Fruit fly (Drosophila melanogaster): ENCODE results near the gene CG12170.

CG12170 gene

dm6 chr3R:5632182-5632581, 4.9 kb upstream of the CG12170 start, which contains the start of gene CG31549:
Gene CG31549 (plus strand): TSS chr3R:5632192.
- TF ChIP-seq BEAF-32 (GFP tag; optimal IDR thresholded peaks at IDR 0.05) (peak; percentile 7), CG3726 (GFP tag; IDR thresholded peaks at IDR 0.05) (no peak), CG7987 (GFP tag; optimal IDR thresholded peaks at IDR 0.05) (no peak), CG34376 (GFP tag; optimal IDR thresholded peaks at IDR 0.05) (peak; percentile 13), CG15514 (GFP tag; optimal IDR thresholded peaks at IDR 0.05) (peak; percentile 32), CG4854 (GFP tag; optimal IDR thresholded peaks at IDR 0.05) (no peak), Hr51 (GFP tag; optimal IDR thresholded peaks at IDR 0.05) (no peak), kay (GFP tag; optimal IDR thresholded peaks at IDR 0.05) (no peak), Dref (GFP tag; IDR thresholded peaks at IDR 0.05) (peak; percentile 49), crol (GFP tag; IDR thresholded peaks at IDR 0.05) (no peak), Myb (GFP tag; optimal IDR thresholded peaks at IDR 0.05) (peak; percentile 87), CG8359 (GFP tag; optimal IDR thresholded peaks at IDR 0.05; ENCODE audit: borderline replicate concordance) (no peak), Ets65A (GFP tag) (no peak), sens-2 (GFP tag; IDR thresholded peaks at IDR 0.05) (no peak), CG17385 (GFP tag; optimal IDR thresholded peaks at IDR 0.05) (peak; percentile 86), CG4424 (GFP tag; optimal IDR thresholded peaks at IDR 0.05) (no peak), CG15696 (tag; optimal IDR thresholded peaks at IDR 0.05) (no peak), cwo (GFP tag; optimal IDR thresholded peaks at IDR 0.05) (no peak), ftz-f1 (GFP tag; optimal IDR thresholded peaks at IDR 0.05) (peak; percentile 57), zen2 (GFP tag; IDR thresholded peaks at IDR 0.05; ENCODE audit: partially characterized antibody) (no peak), unc-4 (GFP tag; IDR thresholded peaks at IDR 0.05; ENCODE audit: partially characterized antibody) (0 out of 2 replicates have a peak, but pooled peaks have one; percentile 36), Med (GFP tag) (peak; percentile 80), CG12104 (GFP tag; optimal IDR thresholded peaks at IDR 0.05) (no peak), nerfin-2 (GFP tag; IDR thresholded peaks at IDR 0.05; ENCODE audit: partially characterized antibody) (no peak), Dp (GFP tag; optimal IDR thresholded peaks at IDR 0.05) (peak; percentile 58), E2f2 (GFP tag; IDR thresholded peaks at IDR 0.05) (peak; percentile 54), MBD-R2 (GFP tag; IDR thresholded peaks at IDR 0.05) (peak; percentile 76), pzg (GFP tag; optimal IDR thresholded peaks at IDR 0.05) (peak; percentile 28), CG13287 (GFP tag; IDR thresholded peaks at IDR 0.05; ENCODE audit: partially characterized antibody) (peak; percentile 28; the same call in 1 of the 2 replicates), CG10321 (GFP tag; IDR thresholded peaks at IDR 0.05) (no peak), org-1 (GFP tag; optimal IDR thresholded peaks at IDR 0.05) (no peak), CG7745 (tag; optimal IDR thresholded peaks at IDR 0.05) (no peak), trh (GFP tag; optimal IDR thresholded peaks at IDR 0.05) (no peak), CG43689 (GFP tag; IDR thresholded peaks at IDR 0.05) (no peak), CkIIα-i1 (GFP tag; IDR thresholded peaks at IDR 0.05) (no peak), da (GFP tag; optimal IDR thresholded peaks at IDR 0.05) (no peak), B-H1 (GFP tag; IDR thresholded peaks at IDR 0.05) (no peak), crp (GFP tag; optimal IDR thresholded peaks at IDR 0.05) (peak in 1 of 2 experiments; percentile 90), Dll (GFP tag; IDR thresholded peaks at IDR 0.05; ENCODE audit: partially characterized antibody) (peak; percentile 43; the same call in 2 of the 4 replicates), CG2116 (GFP tag; optimal IDR thresholded peaks at IDR 0.05) (peak; percentile 30), exex (tag; optimal IDR thresholded peaks at IDR 0.05) (no peak), MESR4 (GFP tag; optimal IDR thresholded peaks at IDR 0.05) (peak; percentile 39), CG34224 (GFP tag; IDR thresholded peaks at IDR 0.05; ENCODE audit: partially characterized antibody) (0 out of 3 replicates have a peak, but pooled peaks have one; percentile 41)
